Worm (Caenorhabditis elegans): ENCODE measurements around the gene ocr-1.

DNA sequence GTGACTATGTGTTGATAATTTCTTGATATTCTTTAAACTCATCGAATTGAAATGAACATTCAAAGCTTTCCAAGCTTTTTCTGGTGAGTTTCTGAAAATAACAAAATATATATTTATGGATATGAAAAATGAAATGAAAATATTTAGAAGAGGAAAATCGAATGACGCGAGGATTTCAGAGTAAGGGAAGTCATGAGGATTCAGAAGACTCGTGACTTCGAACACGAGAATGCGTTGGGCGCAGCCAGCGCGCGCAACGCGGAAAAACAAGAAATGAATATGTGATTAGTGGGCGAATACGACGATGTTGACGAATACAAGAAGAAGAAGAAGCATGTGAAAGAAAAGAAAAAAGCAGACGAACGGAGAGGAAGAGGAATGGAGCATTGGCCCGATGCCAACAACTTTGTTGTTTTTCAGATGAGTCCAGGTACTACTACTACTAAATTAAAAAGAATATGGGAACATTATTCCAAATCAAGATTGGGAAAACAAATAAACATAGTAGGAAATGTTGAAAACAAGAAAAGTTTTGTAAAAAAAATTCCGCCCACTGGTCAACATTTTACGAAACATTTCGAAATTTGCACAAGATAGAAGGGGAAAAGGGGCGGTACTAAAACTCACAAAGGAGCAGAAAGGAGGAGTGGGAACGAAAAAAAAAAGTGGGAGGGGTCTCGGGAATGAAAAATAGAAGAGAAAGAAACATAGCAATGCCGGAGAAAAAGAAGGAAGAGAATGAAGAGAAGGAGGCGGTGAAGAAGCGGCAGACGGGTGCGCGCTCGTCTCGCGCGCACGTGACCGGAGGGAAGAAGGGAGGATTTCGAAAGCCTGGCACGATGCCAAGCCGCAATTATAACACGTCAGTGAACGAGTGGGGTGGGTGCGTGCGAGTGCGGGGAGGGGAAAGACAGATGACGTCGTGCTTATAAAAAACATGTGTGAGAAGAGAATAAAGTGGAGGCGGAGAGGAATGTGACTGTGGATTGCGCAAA, 48.7 kb upstream of the ocr-1 start:
- TF ChIP-seq T23F11.4 (GFP tag; optimal IDR thresholded peaks at IDR 0.05): no peak
- peak; percentile 78 for TF ChIP-seq ceh-31 (tag; optimal IDR thresholded peaks at IDR 0.05)
